Worm (Caenorhabditis elegans) whole organism, young adult: ENCODE results near the gene ZC13.1.

ENCODE experiments used
- F23B12.7 ChIP-seq: sonication (generic microtip); optimal IDR thresholded peaks from 2 replicates; lab custom pipeline; 2017; ENCODE audit warnings: missing genetic modification characterization, mild to moderate bottlenecking, missing compliant biosample characterization, antibody characterized with exemption, moderate library complexity; ENCODE audit not compliant: insufficient read depth
- F39B2.1 ChIP-seq: fragments of 200-800 bp; sonication (Bioruptor generic); IDR thresholded peaks from 2 replicates; pipeline ENCODE4 v1.3.6; 2022; ENCODE audit warnings: missing genetic modification reagents, missing genetic modification characterization, missing compliant biosample characterization
- F55B11.4 ChIP-seq: sonication (generic microtip); optimal IDR thresholded peaks from 2 replicates; lab custom pipeline; 2016; ENCODE audit warnings: missing compliant biosample characterization, missing genetic modification characterization, borderline replicate concordance; ENCODE audit not compliant: insufficient read depth
- F57C9.4 ChIP-seq: sonication (generic microtip); optimal IDR thresholded peaks from 2 replicates; lab custom pipeline; 2017; ENCODE audit warnings: mild to moderate bottlenecking, missing genetic modification characterization, missing compliant biosample characterization
- K12H6.12 ChIP-seq: fragments of 200-800 bp; sonication (Bioruptor generic); optimal IDR thresholded peaks from 2 replicates; lab custom pipeline; 2018; ENCODE audit warnings: mild to moderate bottlenecking, missing genetic modification characterization, missing compliant biosample characterization
- T26A5.8 ChIP-seq: sonication (generic microtip); optimal IDR thresholded peaks from 2 replicates; lab custom pipeline; 2016; ENCODE audit warnings: missing genetic modification characterization, missing compliant biosample characterization
- ZK185.1 ChIP-seq: sonication (generic microtip); optimal IDR thresholded peaks from 2 replicates; lab custom pipeline; 2016; ENCODE audit warnings: mild to moderate bottlenecking, missing genetic modification characterization, missing compliant biosample characterization; ENCODE audit not compliant: poor library complexity, severe bottlenecking
- attf-5 ChIP-seq: fragments of 200-800 bp; sonication (Bioruptor generic); optimal IDR thresholded peaks from 2 replicates; lab custom pipeline; 2018; ENCODE audit warnings: mild to moderate bottlenecking, missing genetic modification characterization, missing compliant biosample characterization
- cebp-1 ChIP-seq, 2 experiments: fragments of 200-800 bp in 1 of 2; sonication (Bioruptor generic) in 1 of 2; sonication (generic microtip) in 1 of 2; IDR thresholded peaks in 1 of 2; optimal IDR thresholded peaks in 1 of 2; 2 replicates each; pipeline versions ENCODE4 v1.3.6 to Lab custom; 2017 to 2022; ENCODE audit warnings: missing compliant biosample characterization in 2 of 2, missing genetic modification characterization in 2 of 2, mild to moderate bottlenecking in 1 of 2, missing genetic modification reagents in 1 of 2, moderate library complexity in 1 of 2
- ceh-27 ChIP-seq: fragments of 200-800 bp; sonication (Bioruptor generic); optimal IDR thresholded peaks from 2 replicates; lab custom pipeline; 2018; ENCODE audit warnings: mild to moderate bottlenecking, missing genetic modification characterization, moderate library complexity, missing compliant biosample characterization
- ceh-91 ChIP-seq: fragments of 200-800 bp; sonication (Bioruptor generic); IDR thresholded peaks from 2 replicates; pipeline ENCODE4 v1.3.6; 2022; ENCODE audit warnings: missing genetic modification reagents, missing genetic modification characterization, missing compliant biosample characterization
- dox-1 ChIP-seq: fragments of 200-800 bp; sonication (Bioruptor generic); IDR thresholded peaks from 2 replicates; pipeline ENCODE4 v1.3.6; 2022; ENCODE audit warnings: missing genetic modification reagents, missing genetic modification characterization, missing compliant biosample characterization
- dpff-1 ChIP-seq: sonication (generic microtip); optimal IDR thresholded peaks from 2 replicates; lab custom pipeline; 2017; ENCODE audit warnings: mild to moderate bottlenecking, missing genetic modification characterization, missing compliant biosample characterization
- ekl-4 ChIP-seq: fragments of 200-800 bp; sonication (Bioruptor generic); IDR thresholded peaks from 2 replicates; pipeline ENCODE4 v1.3.6; 2022; ENCODE audit warnings: missing genetic modification reagents, missing genetic modification characterization, missing compliant biosample characterization
- gei-17 ChIP-seq: fragments of 200-800 bp; sonication (Bioruptor generic); optimal IDR thresholded peaks from 2 replicates; lab custom pipeline; 2018; ENCODE audit warnings: mild to moderate bottlenecking, missing genetic modification characterization, missing compliant biosample characterization
- hmg-1.2 ChIP-seq: fragments of 200-800 bp; sonication (Bioruptor generic); IDR thresholded peaks from 2 replicates; pipeline ENCODE4 v1.3.6; 2022; ENCODE audit warnings: missing genetic modification reagents, missing genetic modification characterization, missing compliant biosample characterization
- hmg-20 ChIP-seq: fragments of 200-800 bp; sonication (Bioruptor generic); IDR thresholded peaks from 2 replicates; pipeline ENCODE4 v1.3.6; 2022; ENCODE audit warnings: missing genetic modification reagents, missing genetic modification characterization, missing compliant biosample characterization
- hsf-1 ChIP-seq: fragments of 200-800 bp; sonication (Bioruptor generic); IDR thresholded peaks from 2 replicates; pipeline ENCODE4 v1.3.6; 2022; ENCODE audit warnings: missing genetic modification reagents, missing genetic modification characterization, missing compliant biosample characterization
- let-607 ChIP-seq, 2 experiments: fragments of 200-800 bp in 1 of 2; sonication (Bioruptor generic) in 1 of 2; sonication (generic microtip) in 1 of 2; optimal IDR thresholded peaks; 2 replicates each; lab custom pipeline; 2016 to 2018; ENCODE audit warnings: mild to moderate bottlenecking in 2 of 2, missing compliant biosample characterization in 2 of 2, missing genetic modification characterization in 2 of 2, moderate library complexity in 2 of 2, missing genotype in 1 of 2
- lin-40 ChIP-seq: sonication (generic microtip); optimal IDR thresholded peaks from 2 replicates; lab custom pipeline; 2016; ENCODE audit warnings: missing genetic modification characterization, mild to moderate bottlenecking, missing compliant biosample characterization, missing genotype, missing genetic modification reagents
- madf-8 ChIP-seq: fragments of 200-800 bp; sonication (Bioruptor generic); conservative IDR thresholded peaks from 2 replicates; pipeline ENCODE4 v1.3.6; 2022; ENCODE audit warnings: missing genetic modification reagents, missing genetic modification characterization, missing compliant biosample characterization
- mcd-1 ChIP-seq: fragments of 200-800 bp; sonication (Bioruptor generic); IDR thresholded peaks from 2 replicates; pipeline ENCODE4 v1.3.6; 2022; ENCODE audit warnings: missing genetic modification reagents, missing genetic modification characterization, missing compliant biosample characterization
- mel-28 ChIP-seq: sonication (generic microtip); optimal IDR thresholded peaks from 2 replicates; lab custom pipeline; 2016; ENCODE audit warnings: borderline replicate concordance, mild to moderate bottlenecking, missing genetic modification characterization, missing compliant biosample characterization
- nfyb-1 ChIP-seq: fragments of 200-800 bp; sonication (Bioruptor generic); IDR thresholded peaks from 2 replicates; pipeline ENCODE4 v1.3.6; 2022; ENCODE audit warnings: missing genetic modification reagents, missing genetic modification characterization, missing compliant biosample characterization
- nhr-120 ChIP-seq: fragments of 200-800 bp; sonication (Bioruptor generic); IDR thresholded peaks from 2 replicates; pipeline ENCODE4 v1.3.6; 2022; ENCODE audit warnings: missing genetic modification characterization, missing compliant biosample characterization
- nhr-179 ChIP-seq: sonication (generic microtip); optimal IDR thresholded peaks from 2 replicates; lab custom pipeline; 2016; ENCODE audit warnings: mild to moderate bottlenecking, missing genetic modification characterization, missing compliant biosample characterization
- nhr-80 ChIP-seq: sonication (generic microtip); optimal IDR thresholded peaks from 2 replicates; lab custom pipeline; 2016; ENCODE audit warnings: missing genetic modification characterization, missing compliant biosample characterization
- pbrm-1 ChIP-seq: fragments of 200-800 bp; sonication (Bioruptor generic); IDR thresholded peaks from 2 replicates; pipeline ENCODE4 v1.3.6; 2022; ENCODE audit warnings: missing genetic modification reagents, missing genetic modification characterization, missing compliant biosample characterization
- pha-4 ChIP-seq: fragments of 150-350 bp; sonication (generic microtip); optimal IDR thresholded peaks from 2 replicates; lab custom pipeline; 2014; ENCODE audit warnings: missing biosample characterization, missing genetic modification reagents, missing genetic modification characterization
- rcor-1 ChIP-seq: fragments of 200-800 bp; sonication (Bioruptor generic); IDR thresholded peaks from 2 replicates; pipeline ENCODE4 v1.3.6; 2022; ENCODE audit warnings: missing genetic modification reagents, missing genetic modification characterization, missing compliant biosample characterization
- rec-8 ChIP-seq, 2 experiments: sonication (generic microtip); optimal IDR thresholded peaks; 2 replicates each; lab custom pipeline; 2016; ENCODE audit warnings: mild to moderate bottlenecking in 2 of 2, missing genetic modification characterization in 2 of 2, missing genetic modification reagents in 2 of 2, missing genotype in 2 of 2, missing biosample characterization in 1 of 2, missing compliant biosample characterization in 1 of 2, moderate library complexity in 1 of 2
- repo-1 ChIP-seq: sonication (generic microtip); optimal IDR thresholded peaks from 2 replicates; lab custom pipeline; 2017; ENCODE audit warnings: mild to moderate bottlenecking, missing genetic modification characterization, missing compliant biosample characterization
- sptf-2 ChIP-seq: fragments of 200-800 bp; sonication (Bioruptor generic); optimal IDR thresholded peaks from 2 replicates; lab custom pipeline; 2018; ENCODE audit warnings: mild to moderate bottlenecking, missing genetic modification characterization, missing compliant biosample characterization
- tbp1 ChIP-seq: fragments of 200-800 bp; sonication (Bioruptor generic); optimal IDR thresholded peaks from 2 replicates; lab custom pipeline; 2018; ENCODE audit warnings: mild to moderate bottlenecking, missing genetic modification characterization, missing compliant biosample characterization
- xnd-1 ChIP-seq: sonication (generic microtip); optimal IDR thresholded peaks from 2 replicates; lab custom pipeline; 2016; ENCODE audit warnings: missing genotype, missing genetic modification reagents, missing genetic modification characterization, missing compliant biosample characterization
- ztf-18 ChIP-seq: sonication (generic microtip); optimal IDR thresholded peaks from 2 replicates; lab custom pipeline; 2016; ENCODE audit warnings: missing genotype, mild to moderate bottlenecking, missing genetic modification characterization, missing compliant biosample characterization
- ztf-26 ChIP-seq: sonication (generic microtip); optimal IDR thresholded peaks from 2 replicates; lab custom pipeline; 2017; ENCODE audit warnings: missing genetic modification characterization, missing compliant biosample characterization
- ztf-28 ChIP-seq: fragments of 200-800 bp; sonication (Bioruptor generic); IDR thresholded peaks from 2 replicates; pipeline ENCODE4 v1.3.6; 2022; ENCODE audit warnings: missing genetic modification reagents, missing genetic modification characterization, missing compliant biosample characterization

ZC13.1 gene

ce11 chrX:876935-877334, at the start of gene ZC13.1:
ZC13.1 (plus strand) TSS chrX:877239.
- peak; percentile 38; the same call in 1 of the 2 replicates for TF ChIP-seq cebp-1 (GFP tag; IDR thresholded peaks at IDR 0.05; lab: Robert Waterston, UW)
- TF ChIP-seq cebp-1 (tag; optimal IDR thresholded peaks at IDR 0.05; lab: Kevin White, UChicago): no peak
- TF ChIP-seq hmg-1.2 (GFP tag; lab: Robert Waterston, UW): peak; percentile 50; the same call in 1 of the 2 replicates
- no peak for TF ChIP-seq ztf-18 (tag; lab: Kevin White, UChicago)
- peak; percentile 84 for TF ChIP-seq mcd-1 (GFP tag; lab: Robert Waterston, UW)
- TF ChIP-seq xnd-1: no peak
- no peak for TF ChIP-seq nhr-120 (GFP tag; lab: Robert Waterston, UW)
- TF ChIP-seq pha-4: no peak
- peak; percentile 0 for TF ChIP-seq K12H6.12 (tag; lab: Kevin White, UChicago)
- no peak for TF ChIP-seq hsf-1
- no peak for TF ChIP-seq T26A5.8
- no peak for TF ChIP-seq ztf-26 (tag; lab: Kevin White, UChicago)
- peak; percentile 12 for TF ChIP-seq ZK185.1 (tag; lab: Kevin White, UChicago)
- TF ChIP-seq mel-28 (tag; lab: Kevin White, UChicago): no peak
- TF ChIP-seq pbrm-1 (GFP tag; lab: Robert Waterston, UW): 0 out of 2 replicates have a peak, but pooled peaks have one; percentile 11
- TF ChIP-seq nfyb-1 (GFP tag; lab: Robert Waterston, UW): no peak
- TF ChIP-seq hmg-20 (GFP tag; lab: Robert Waterston, UW): no peak
- TF ChIP-seq attf-5 (GFP tag; lab: Kevin White, UChicago): peak; percentile 51
- TF ChIP-seq F23B12.7 (tag; lab: Kevin White, UChicago): peak; percentile 65
- TF ChIP-seq F55B11.4 (tag; lab: Kevin White, UChicago): no peak
- peak; percentile 74 for TF ChIP-seq dox-1 (GFP tag; lab: Robert Waterston, UW)
- peak; percentile 66 for TF ChIP-seq nhr-80 (tag; lab: Kevin White, UChicago)
- 0 out of 2 replicates have a peak, but pooled peaks have one; percentile 8 for TF ChIP-seq ekl-4
- TF ChIP-seq dpff-1 (tag; lab: Kevin White, UChicago): no peak
- peak; percentile 46 for TF ChIP-seq ceh-27 (GFP tag; lab: Kevin White, UChicago)
- TF ChIP-seq rec-8 (tag; optimal IDR thresholded peaks at IDR 0.05; lab: Kevin White, UChicago): no peak
- TF ChIP-seq ceh-91 (GFP tag; lab: Robert Waterston, UW): no peak

- no peak for TF ChIP-seq gei-17
- TF ChIP-seq dox-1 (GFP tag; lab: Robert Waterston, UW): peak; percentile 40; the same call in 1 of the 2 replicates
- no peak for TF ChIP-seq repo-1 (tag; lab: Kevin White, UChicago)
- no peak for TF ChIP-seq F39B2.1 (GFP tag; lab: Robert Waterston, UW)
- TF ChIP-seq F57C9.4 (tag; lab: Kevin White, UChicago): no peak
- TF ChIP-seq cebp-1 (GFP tag; IDR thresholded peaks at IDR 0.05; lab: Robert Waterston, UW): no peak
- no peak for TF ChIP-seq cebp-1 (tag; optimal IDR thresholded peaks at IDR 0.05; lab: Kevin White, UChicago)
- TF ChIP-seq tbp1 (GFP tag; lab: Kevin White, UChicago): peak; percentile 4
- TF ChIP-seq ceh-27 (GFP tag; lab: Kevin White, UChicago): peak; percentile 21
- TF ChIP-seq K12H6.12 (tag; lab: Kevin White, UChicago): peak; percentile 54
- TF ChIP-seq let-607 (tag; optimal IDR thresholded peaks at IDR 0.05; lab: Kevin White, UChicago): peak in 1 of 2 experiments; percentile 1
- TF ChIP-seq pbrm-1 (GFP tag; lab: Robert Waterston, UW): 0 out of 2 replicates have a peak, but pooled peaks have one; percentile 29
- peak; percentile 65 for TF ChIP-seq lin-40
- no peak for TF ChIP-seq madf-8
- no peak for TF ChIP-seq nhr-179 (tag; lab: Kevin White, UChicago)
- TF ChIP-seq rcor-1 (GFP tag; lab: Robert Waterston, UW): 0 out of 2 replicates have a peak, but pooled peaks have one; percentile 34
- TF ChIP-seq sptf-2 (GFP tag; lab: Kevin White, UChicago): no peak
- no peak for TF ChIP-seq ztf-28 (GFP tag; lab: Robert Waterston, UW)
- peak; percentile 51 for TF ChIP-seq nhr-80 (tag; lab: Kevin White, UChicago)
- peak; percentile 82 for TF ChIP-seq hmg-1.2 (GFP tag; lab: Robert Waterston, UW)
- TF ChIP-seq ZK185.1 (tag; lab: Kevin White, UChicago): peak; percentile 39
- TF ChIP-seq, all 124 proteins: peak for 11
These were observed 49.5 kb upstream of the ZC13.1 start for ce11 chrX:827502-827901.
